Fruit fly (Drosophila melanogaster) whole organism, prepupa: ENCODE measurements around the gene CG31792.

Experiments used
- Blimp-1 ChIP-seq: fragments of 200-800 bp; sonication (Bioruptor generic); optimal IDR thresholded peaks from 3 replicates; lab custom pipeline; 2017; ENCODE audit warnings: missing biosample characterization, missing genetic modification characterization, mild to moderate bottlenecking, moderate library complexity, missing genetic modification reagents
- CG11762 ChIP-seq: fragments of 200-800 bp; sonication (Bioruptor generic); optimal IDR thresholded peaks from 3 replicates; lab custom pipeline; 2016; ENCODE audit warnings: missing biosample characterization, missing genetic modification characterization; ENCODE audit not compliant: insufficient read depth
- CG11902 ChIP-seq: fragments of 200-800 bp; sonication (Bioruptor generic); optimal IDR thresholded peaks from 3 replicates; lab custom pipeline; 2016; ENCODE audit warnings: missing biosample characterization, missing genetic modification characterization
- CG15336 ChIP-seq: fragments of 200-800 bp; sonication (Bioruptor generic); IDR thresholded peaks from 2 replicates; pipeline ENCODE4 v1.3.6; 2022; ENCODE audit warnings: missing biosample characterization, missing genetic modification characterization
- CG1621 ChIP-seq: fragments of 200-800 bp; sonication (Bioruptor generic); optimal IDR thresholded peaks from 3 replicates; lab custom pipeline; 2018; ENCODE audit warnings: missing biosample characterization, mild to moderate bottlenecking, missing genetic modification characterization
- CG9139 ChIP-seq: fragments of 200-800 bp; sonication (Bioruptor generic); optimal IDR thresholded peaks from 3 replicates; lab custom pipeline; 2017; ENCODE audit warnings: missing biosample characterization, mild to moderate bottlenecking, missing genetic modification characterization
- fkh ChIP-seq: fragments of 200-800 bp; sonication (Bioruptor generic); optimal IDR thresholded peaks from 3 replicates; lab custom pipeline; 2017; ENCODE audit warnings: missing biosample characterization, mild to moderate bottlenecking, missing genetic modification characterization, moderate library complexity
- spab ChIP-seq: fragments of 200-800 bp; sonication (Bioruptor generic); optimal IDR thresholded peaks from 2 replicates; lab custom pipeline; 2017; ENCODE audit warnings: missing biosample characterization, mild to moderate bottlenecking, missing genetic modification characterization, missing genetic modification reagents

Gene CG31792

DNA sequence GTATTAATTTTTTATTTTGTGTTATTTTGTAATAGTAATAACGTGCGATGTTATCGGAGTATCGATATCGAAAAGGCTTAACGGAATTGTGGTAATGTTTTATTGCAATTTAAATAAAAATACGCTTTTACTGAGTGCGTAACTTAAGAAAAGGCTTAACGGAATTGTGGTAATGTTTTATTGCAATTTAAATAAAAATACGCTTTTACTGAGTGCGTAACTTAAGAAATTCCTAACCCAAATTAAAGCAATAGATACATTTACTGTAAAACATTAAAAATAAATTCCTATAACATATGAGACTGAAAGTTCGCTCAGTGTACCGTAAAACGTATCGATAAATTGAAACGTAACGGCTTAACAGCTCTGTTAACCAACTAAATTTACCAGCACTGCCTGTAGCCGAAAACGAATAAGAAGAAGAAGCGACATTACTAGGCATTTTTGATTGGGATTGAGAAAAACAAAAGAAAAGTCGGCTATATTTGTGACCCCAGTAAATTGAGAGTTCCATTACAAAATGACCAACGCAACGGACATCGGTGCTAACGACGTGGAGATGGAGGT lies 54.4 kb downstream of the CG31792 start, which contains the start of gene Rpn3 (continued):
- TF ChIP-seq CG11762 (GFP tag; lab: Kevin White, UChicago) (peak; percentile 62), CG1621 (tag; lab: Kevin White, UChicago) (peak; percentile 71), spab (GFP tag; lab: Kevin White, UChicago) (no peak), CG9139 (no peak), CG15336 (GFP tag; lab: Robert Waterston, UW) (peak; percentile 86), Blimp-1 (GFP tag; lab: Kevin White, UChicago) (no peak), fkh (no peak), CG11902 (peak; percentile 56)
